Worm (Caenorhabditis elegans): ENCODE results near the gene Y48A6B.9.

The Y48A6B.9 gene

ce11 chrIII:11064576-11064975 lies 31.6 kb downstream of the Y48A6B.9 start:
- TF ChIP-seq ham-2 (GFP tag; optimal IDR thresholded peaks at IDR 0.05) (no peak), mab-5 (tag; optimal IDR thresholded peaks at IDR 0.05) (no peak), bed-3 (GFP tag; optimal IDR thresholded peaks at IDR 0.05) (no peak), nhr-76 (tag; optimal IDR thresholded peaks at IDR 0.05) (no peak), cnd-1 (tag; optimal IDR thresholded peaks at IDR 0.05) (no peak), sem-2 (GFP tag; optimal IDR thresholded peaks at IDR 0.05) (no peak), ztf-11 (tag; optimal IDR thresholded peaks at IDR 0.05) (no peak), tbx-8 (GFP tag; optimal IDR thresholded peaks at IDR 0.05) (no peak), ceh-39 (tag; optimal IDR thresholded peaks at IDR 0.05) (no peak), pha-4 (tag; optimal IDR thresholded peaks at IDR 0.05) (no peak), nhr-2 (tag; optimal IDR thresholded peaks at IDR 0.05) (no peak), ces-1 (GFP tag; optimal IDR thresholded peaks at IDR 0.05) (no peak), snpc-4 (tag; optimal IDR thresholded peaks at IDR 0.05) (no peak), flh-1 (GFP tag; optimal IDR thresholded peaks at IDR 0.05) (no peak)

- TF ChIP-seq unc-120 (tag; optimal IDR thresholded peaks at IDR 0.05; ENCODE audit: poor library complexity, severe bottlenecking) (peak; percentile 54), M03D4.4 (tag; optimal IDR thresholded peaks at IDR 0.05) (peak; percentile 19), bed-3 (GFP tag; optimal IDR thresholded peaks at IDR 0.05) (peak; percentile 12), lin-13 (tag; optimal IDR thresholded peaks at IDR 0.05) (peak; percentile 8), blmp-1 (tag; optimal IDR thresholded peaks at IDR 0.05) (no peak), sptf-1 (tag; optimal IDR thresholded peaks at IDR 0.05) (peak; percentile 29), snpc-4 (tag; optimal IDR thresholded peaks at IDR 0.05) (no peak), ham-2 (GFP tag; optimal IDR thresholded peaks at IDR 0.05) (no peak), ceh-39 (tag; optimal IDR thresholded peaks at IDR 0.05) (no peak), nhr-237 (tag; optimal IDR thresholded peaks at IDR 0.05) (no peak), nhr-2 (tag; optimal IDR thresholded peaks at IDR 0.05) (no peak), cnd-1 (tag; optimal IDR thresholded peaks at IDR 0.05) (no peak), lin-32 (GFP tag; optimal IDR thresholded peaks at IDR 0.05) (no peak), mab-5 (tag; optimal IDR thresholded peaks at IDR 0.05) (no peak), ceh-43 (GFP tag; optimal IDR thresholded peaks at IDR 0.05) (no peak), ces-1 (GFP tag; optimal IDR thresholded peaks at IDR 0.05) (peak; percentile 14), ztf-11 (tag; optimal IDR thresholded peaks at IDR 0.05) (peak; percentile 43), hlh-1 (tag; optimal IDR thresholded peaks at IDR 0.05) (no peak)
Measured at ce11 chrIII:11066691-11067090, 33.7 kb downstream of the Y48A6B.9 start.

ce11 chrIII:11068553-11068952 lies 35.6 kb downstream of the Y48A6B.9 start, which contains the start of gene W09D6.1:
W09D6.1 (plus strand) TSS chrIII:11068853.
- no peak for TF ChIP-seq elt-1 (tag; optimal IDR thresholded peaks at IDR 0.05; ENCODE audit: borderline replicate concordance, insufficient read depth)
- no peak for TF ChIP-seq lin-13 (tag; optimal IDR thresholded peaks at IDR 0.05)
- no peak for TF ChIP-seq blmp-1 (tag; optimal IDR thresholded peaks at IDR 0.05)
- TF ChIP-seq sptf-1 (tag; optimal IDR thresholded peaks at IDR 0.05) = no peak
- TF ChIP-seq elt-3 (tag; optimal IDR thresholded peaks at IDR 0.05) = no peak
- no peak for TF ChIP-seq mep-1 (tag; optimal IDR thresholded peaks at IDR 0.05)
- no peak for TF ChIP-seq nhr-28 (tag; optimal IDR thresholded peaks at IDR 0.05)
- TF ChIP-seq ceh-83 (GFP tag; optimal IDR thresholded peaks at IDR 0.05) = no peak
- TF ChIP-seq lsy-2 (tag; optimal IDR thresholded peaks at IDR 0.05) = no peak
- no peak for TF ChIP-seq unc-62 (GFP tag; optimal IDR thresholded peaks at IDR 0.05)
- TF ChIP-seq hlh-1 (tag; optimal IDR thresholded peaks at IDR 0.05) = no peak
- TF ChIP-seq mab-5 (tag; optimal IDR thresholded peaks at IDR 0.05) = no peak
- no peak for TF ChIP-seq flh-1 (GFP tag; optimal IDR thresholded peaks at IDR 0.05)
- TF ChIP-seq zip-8 (tag; optimal IDR thresholded peaks at IDR 0.05) = no peak
- no peak for TF ChIP-seq lin-32 (GFP tag; optimal IDR thresholded peaks at IDR 0.05)
- no peak for TF ChIP-seq unc-39 (tag; optimal IDR thresholded peaks at IDR 0.05)
- TF ChIP-seq nhr-76 (tag; optimal IDR thresholded peaks at IDR 0.05) = no peak

DNA sequence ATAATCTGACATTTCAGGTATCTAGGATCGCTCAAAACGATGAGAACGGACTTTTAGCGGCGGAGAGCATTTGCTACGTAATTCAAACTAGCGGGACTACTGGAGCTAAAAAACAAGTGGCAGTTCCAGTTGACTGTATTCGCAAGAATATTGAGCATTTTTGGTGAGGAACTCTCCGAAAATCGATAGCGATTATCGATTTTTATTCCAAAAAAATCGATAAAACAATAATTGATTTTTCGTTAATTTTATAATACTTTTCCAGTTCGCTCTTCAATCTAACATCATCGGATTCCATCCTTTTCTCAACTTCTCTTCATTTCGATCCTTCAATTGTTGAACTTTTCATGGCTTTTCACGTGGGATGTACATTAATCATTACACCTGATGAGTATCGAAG lies 36.3 kb downstream of the Y48A6B.9 start:
- TF ChIP-seq tbx-8 (GFP tag; optimal IDR thresholded peaks at IDR 0.05) (no peak), mep-1 (tag; optimal IDR thresholded peaks at IDR 0.05) (no peak), lsy-2 (tag; optimal IDR thresholded peaks at IDR 0.05) (no peak), nhr-12 (tag; optimal IDR thresholded peaks at IDR 0.05) (no peak), bed-3 (GFP tag; optimal IDR thresholded peaks at IDR 0.05) (no peak), cnd-1 (tag; optimal IDR thresholded peaks at IDR 0.05) (no peak), mab-5 (tag; optimal IDR thresholded peaks at IDR 0.05) (no peak), ham-2 (GFP tag; optimal IDR thresholded peaks at IDR 0.05) (no peak), blmp-1 (tag; optimal IDR thresholded peaks at IDR 0.05) (no peak), flh-1 (GFP tag; optimal IDR thresholded peaks at IDR 0.05) (no peak), unc-62 (GFP tag; optimal IDR thresholded peaks at IDR 0.05) (no peak), ceh-43 (GFP tag; optimal IDR thresholded peaks at IDR 0.05) (no peak), drap-1 (GFP tag; optimal IDR thresholded peaks at IDR 0.05) (no peak), ceh-39 (tag; optimal IDR thresholded peaks at IDR 0.05) (no peak), elt-1 (tag; optimal IDR thresholded peaks at IDR 0.05; ENCODE audit: borderline replicate concordance, insufficient read depth) (no peak), ztf-11 (tag; optimal IDR thresholded peaks at IDR 0.05) (no peak)
